Fruit fly (Drosophila melanogaster): ENCODE data around the gene CG4281.

- TF ChIP-seq N (GFP tag; optimal IDR thresholded peaks at IDR 0.05) = no peak
- TF ChIP-seq pan (optimal IDR thresholded peaks at IDR 0.05) = no peak
- TF ChIP-seq br (GFP tag; optimal IDR thresholded peaks at IDR 0.05) = peak; percentile 89
- no peak for TF ChIP-seq usp (GFP tag; optimal IDR thresholded peaks at IDR 0.05)
- no peak for TF ChIP-seq Abd-B (GFP tag; optimal IDR thresholded peaks at IDR 0.05)
- TF ChIP-seq fru (GFP tag; optimal IDR thresholded peaks at IDR 0.05) = peak; percentile 89
- TF ChIP-seq Hnf4 (GFP tag; optimal IDR thresholded peaks at IDR 0.05) = peak; percentile 92
- peak; percentile 94 for TF ChIP-seq rgr (GFP tag; optimal IDR thresholded peaks at IDR 0.05)
- peak; percentile 44 for TF ChIP-seq Jra (GFP tag; optimal IDR thresholded peaks at IDR 0.05)
- TF ChIP-seq lola (GFP tag; optimal IDR thresholded peaks at IDR 0.05) = no peak
These were observed 18.2 kb upstream of the CG4281 start for dm6 chrX:2083109-2083508.
